Worm (Caenorhabditis elegans) whole organism, mixed stage, embryonic: Measurements from ENCODE around the gene mrpl-40.

Source experiments
- ces-1 ChIP-seq: fragments of 150-350 bp; optimal IDR thresholded peaks from 2 replicates; lab custom pipeline; 2014; ENCODE audit warnings: missing biosample characterization, missing genetic modification reagents, missing genetic modification characterization
- nhr-237 ChIP-seq: fragments of 150-350 bp; optimal IDR thresholded peaks from 2 replicates; lab custom pipeline; 2014; ENCODE audit warnings: missing biosample characterization, missing genetic modification characterization
- snpc-4 ChIP-seq: fragments of 150-350 bp; optimal IDR thresholded peaks from 2 replicates; lab custom pipeline; 2014; ENCODE audit warnings: missing biosample characterization, missing genetic modification characterization
- unc-39 ChIP-seq: fragments of 150-350 bp; optimal IDR thresholded peaks from 2 replicates; lab custom pipeline; 2014; ENCODE audit warnings: missing biosample characterization, missing genetic modification characterization

- TF ChIP-seq nhr-237 (no peak), unc-39 (tag; lab: Kevin White, UChicago) (no peak), snpc-4 (tag; lab: Kevin White, UChicago) (no peak), ces-1 (no peak)
Measured at ce11 chrIII:117210-117609, 29.9 kb downstream of the mrpl-40 start, which contains the start of gene C29F9.5.
